Worm (Caenorhabditis elegans) whole organism, L2 larva: Measurements from ENCODE around the gene F17E9.16.

Experiments
- C34F6.9 ChIP-seq: fragments of 150-350 bp; optimal IDR thresholded peaks from 2 replicates; lab custom pipeline; 2014; ENCODE audit warnings: missing biosample characterization, missing genetic modification characterization
- F13H6.1 ChIP-seq: sonication (generic microtip); optimal IDR thresholded peaks from 2 replicates; lab custom pipeline; 2016; ENCODE audit warnings: missing genetic modification characterization, missing compliant biosample characterization
- R02D3.7 ChIP-seq: fragments of 150-350 bp; optimal IDR thresholded peaks from 2 replicates; lab custom pipeline; 2014; ENCODE audit warnings: missing biosample characterization, missing genetic modification characterization
- Y55F3AM.14 ChIP-seq: fragments of 200-800 bp; sonication (Bioruptor generic); optimal IDR thresholded peaks from 2 replicates; lab custom pipeline; 2018; ENCODE audit warnings: mild to moderate bottlenecking, missing genetic modification characterization, missing compliant biosample characterization
- aly-2 ChIP-seq: fragments of 150-350 bp; optimal IDR thresholded peaks from 2 replicates; lab custom pipeline; 2014; ENCODE audit warnings: missing biosample characterization, missing genetic modification characterization
- blmp-1 ChIP-seq: sonication (generic microtip); optimal IDR thresholded peaks from 2 replicates; lab custom pipeline; 2017; ENCODE audit warnings: missing genetic modification characterization, mild to moderate bottlenecking, missing compliant biosample characterization, antibody characterized with exemption, moderate library complexity; ENCODE audit not compliant: insufficient read depth
- ceh-16 ChIP-seq: fragments of 150-350 bp; optimal IDR thresholded peaks from 2 replicates; lab custom pipeline; 2014; ENCODE audit warnings: missing biosample characterization, missing genetic modification characterization
- elt-3 ChIP-seq: sonication (generic microtip); optimal IDR thresholded peaks from 2 replicates; lab custom pipeline; 2017; ENCODE audit warnings: missing biosample characterization, missing genetic modification characterization
- fos-1 ChIP-seq: fragments of 150-350 bp; optimal IDR thresholded peaks from 2 replicates; lab custom pipeline; 2014; ENCODE audit warnings: missing biosample characterization, missing genetic modification characterization
- gmeb-1 ChIP-seq: fragments of 150-350 bp; optimal IDR thresholded peaks from 2 replicates; lab custom pipeline; 2014; ENCODE audit warnings: missing biosample characterization, missing genetic modification characterization
- lin-11 ChIP-seq: fragments of 150-350 bp; sonication (generic microtip); optimal IDR thresholded peaks from 2 replicates; lab custom pipeline; 2014; ENCODE audit warnings: missing biosample characterization, missing genetic modification characterization, inconsistent platforms, mixed read lengths
- lin-13 ChIP-seq: fragments of 150-350 bp; optimal IDR thresholded peaks from 2 replicates; lab custom pipeline; 2014; ENCODE audit warnings: missing biosample characterization, missing genetic modification reagents, missing genetic modification characterization
- lin-39 ChIP-seq: fragments of 150-350 bp; optimal IDR thresholded peaks from 2 replicates; lab custom pipeline; 2014; ENCODE audit warnings: missing biosample characterization, missing genetic modification reagents, missing genetic modification characterization
- mab-5 ChIP-seq: fragments of 150-350 bp; optimal IDR thresholded peaks from 2 replicates; lab custom pipeline; 2014; ENCODE audit warnings: missing biosample characterization, missing genetic modification characterization
- mbf-1 ChIP-seq: sonication (generic microtip); optimal IDR thresholded peaks from 2 replicates; lab custom pipeline; 2017; ENCODE audit warnings: missing biosample characterization, missing genetic modification characterization
- mdl-1 ChIP-seq, 2 experiments: fragments of 150-350 bp in 1 of 2; sonication (generic microtip) in 1 of 2; optimal IDR thresholded peaks; 2 replicates each; lab custom pipeline; 2017; ENCODE audit warnings: missing biosample characterization in 2 of 2, missing genetic modification characterization in 2 of 2
- nhr-10 ChIP-seq: sonication (generic microtip); optimal IDR thresholded peaks from 2 replicates; lab custom pipeline; 2017; ENCODE audit warnings: missing biosample characterization, missing genetic modification characterization
- nhr-11 ChIP-seq: fragments of 150-350 bp; optimal IDR thresholded peaks from 2 replicates; lab custom pipeline; 2014; ENCODE audit warnings: missing biosample characterization, missing genetic modification characterization
- nhr-12 ChIP-seq: fragments of 150-350 bp; optimal IDR thresholded peaks from 2 replicates; lab custom pipeline; 2014; ENCODE audit warnings: missing biosample characterization, missing genetic modification characterization
- nhr-129 ChIP-seq: fragments of 150-350 bp; optimal IDR thresholded peaks from 2 replicates; lab custom pipeline; 2014; ENCODE audit warnings: missing biosample characterization, missing genetic modification characterization
- nhr-21 ChIP-seq: fragments of 150-350 bp; optimal IDR thresholded peaks from 2 replicates; lab custom pipeline; 2014; ENCODE audit warnings: missing biosample characterization, missing genetic modification characterization
- nhr-237 ChIP-seq: fragments of 150-350 bp; optimal IDR thresholded peaks from 2 replicates; lab custom pipeline; 2014; ENCODE audit warnings: missing biosample characterization, missing genetic modification characterization
- nhr-25 ChIP-seq: fragments of 150-350 bp; sonication (generic microtip); optimal IDR thresholded peaks from 3 replicates; lab custom pipeline; 2014; ENCODE audit warnings: missing biosample characterization, missing genetic modification characterization
- nhr-6 ChIP-seq: fragments of 150-350 bp; optimal IDR thresholded peaks from 2 replicates; lab custom pipeline; 2014; ENCODE audit warnings: missing biosample characterization, missing genetic modification characterization
- peb-1 ChIP-seq: fragments of 150-350 bp; optimal IDR thresholded peaks from 2 replicates; lab custom pipeline; 2014; ENCODE audit warnings: missing biosample characterization, missing genetic modification characterization
- sem-4 ChIP-seq: fragments of 150-350 bp; optimal IDR thresholded peaks from 2 replicates; lab custom pipeline; 2014; ENCODE audit warnings: missing biosample characterization, missing genetic modification reagents, missing genetic modification characterization
- skn-1 ChIP-seq: sonication (generic microtip); optimal IDR thresholded peaks from 2 replicates; lab custom pipeline; 2017; ENCODE audit warnings: missing biosample characterization, missing genetic modification characterization
- sma-3 ChIP-seq: sonication (generic microtip); optimal IDR thresholded peaks from 2 replicates; lab custom pipeline; 2016; ENCODE audit warnings: missing genetic modification reagents, missing genetic modification characterization, missing compliant biosample characterization
- sma-9 ChIP-seq, 2 experiments: fragments of 150-350 bp in 1 of 2; sonication (generic microtip) in 1 of 2; optimal IDR thresholded peaks; 2 replicates each; lab custom pipeline; 2014 to 2016; ENCODE audit warnings: missing genetic modification characterization in 2 of 2, mild to moderate bottlenecking in 1 of 2, missing biosample characterization in 1 of 2, missing compliant biosample characterization in 1 of 2, missing genetic modification reagents in 1 of 2, moderate library complexity in 1 of 2
- snpc-4 ChIP-seq: fragments of 150-350 bp; optimal IDR thresholded peaks from 2 replicates; lab custom pipeline; 2014; ENCODE audit warnings: missing biosample characterization, missing genetic modification characterization
- unc-55 ChIP-seq: fragments of 150-350 bp; sonication (generic microtip); optimal IDR thresholded peaks from 3 replicates; lab custom pipeline; 2014; ENCODE audit warnings: missing biosample characterization, missing genetic modification reagents, missing genetic modification characterization
- unc-62 ChIP-seq: fragments of 150-350 bp; optimal IDR thresholded peaks from 2 replicates; lab custom pipeline; 2014; ENCODE audit warnings: missing biosample characterization, missing genetic modification reagents, missing genetic modification characterization
- zag-1 ChIP-seq: fragments of 150-350 bp; optimal IDR thresholded peaks from 2 replicates; lab custom pipeline; 2014; ENCODE audit warnings: missing biosample characterization, missing genetic modification characterization
- ztf-1 ChIP-seq: fragments of 200-800 bp; sonication (Bioruptor generic); conservative IDR thresholded peaks from 2 replicates; pipeline ENCODE4 v1.3.6; 2022; ENCODE audit warnings: missing genetic modification characterization, missing compliant biosample characterization
- ztf-11 ChIP-seq: sonication (generic microtip); optimal IDR thresholded peaks from 2 replicates; lab custom pipeline; 2017; ENCODE audit warnings: missing biosample characterization, missing genetic modification characterization
- ztf-4 ChIP-seq: fragments of 150-350 bp; optimal IDR thresholded peaks from 2 replicates; lab custom pipeline; 2014; ENCODE audit warnings: missing biosample characterization, missing genetic modification characterization

Gene F17E9.16

ce11 chrIV:8333954-8333987, 18.4 kb upstream of the F17E9.16 start, which contains the start of gene his-31:
TSS of gene his-31 (minus strand) at chrIV:8333983.
- TF ChIP-seq blmp-1 (tag; lab: Kevin White, UChicago) (no peak), nhr-21 (no peak)

ce11 chrIV:8333988-8334863, 17.9 kb upstream of the F17E9.16 start, which contains the start of gene his-32:
TSS of gene his-32 (plus strand) at chrIV:8334305.
- TF ChIP-seq lin-11 (tag; lab: Kevin White, UChicago) (no peak), nhr-10 (tag; lab: Kevin White, UChicago) (no peak), sma-9 (GFP tag; optimal IDR thresholded peaks at IDR 0.05; lab: Kevin White, UChicago) (peak; percentile 5), sma-9 (tag; optimal IDR thresholded peaks at IDR 0.05; lab: Kevin White, UChicago) (no peak), C34F6.9 (tag; lab: Kevin White, UChicago) (peak; percentile 30), sem-4 (tag; lab: Kevin White, UChicago) (peak; percentile 75), mbf-1 (tag; lab: Kevin White, UChicago) (no peak), sma-3 (peak; percentile 55), nhr-25 (tag; lab: Kevin White, UChicago) (peak; percentile 95), nhr-21 (peak; percentile 37), aly-2 (tag; lab: Kevin White, UChicago) (no peak), R02D3.7 (no peak), unc-55 (GFP tag; lab: Kevin White, UChicago) (no peak), nhr-6 (peak; percentile 80), unc-62 (no peak), fos-1 (tag; lab: Kevin White, UChicago) (peak; percentile 21), ceh-16 (tag; lab: Kevin White, UChicago) (peak; percentile 97), elt-3 (no peak), skn-1 (no peak), gmeb-1 (tag; lab: Kevin White, UChicago) (no peak), nhr-129 (tag; lab: Kevin White, UChicago) (peak; percentile 68), mab-5 (tag; lab: Kevin White, UChicago) (peak; percentile 66), lin-13 (peak; percentile 67)
- TF ChIP-seq, all 48 proteins: peak for 12

- TF ChIP-seq R02D3.7, result no peak
- no peak for TF ChIP-seq nhr-12 (tag; lab: Kevin White, UChicago)
- TF ChIP-seq unc-62, result no peak
- TF ChIP-seq zag-1 (tag; lab: Kevin White, UChicago), result no peak
- TF ChIP-seq nhr-21, result no peak
- no peak for TF ChIP-seq peb-1 (tag; lab: Kevin White, UChicago)
- TF ChIP-seq nhr-25 (tag; lab: Kevin White, UChicago), result no peak
- TF ChIP-seq mbf-1 (tag; lab: Kevin White, UChicago), result no peak
- no peak for TF ChIP-seq fos-1 (tag; lab: Kevin White, UChicago)
- no peak for TF ChIP-seq sem-4 (tag; lab: Kevin White, UChicago)
- TF ChIP-seq nhr-237 (tag; lab: Kevin White, UChicago), result no peak
- TF ChIP-seq ceh-16 (tag; lab: Kevin White, UChicago), result no peak
- no peak for TF ChIP-seq mab-5 (tag; lab: Kevin White, UChicago)
- TF ChIP-seq, all 48 proteins: peak for 0
These were observed 12.5 kb upstream of the F17E9.16 start, which contains the start of gene lgc-6 for ce11 chrIV:8339636-8340035. TSS of gene lgc-6 (plus strand) at chrIV:8339936.

- TF ChIP-seq skn-1 (no peak), F13H6.1 (tag; lab: Kevin White, UChicago) (no peak), nhr-10 (tag; lab: Kevin White, UChicago) (no peak), unc-62 (no peak), fos-1 (tag; lab: Kevin White, UChicago) (no peak), C34F6.9 (tag; lab: Kevin White, UChicago) (no peak), snpc-4 (tag; lab: Kevin White, UChicago) (no peak), nhr-25 (tag; lab: Kevin White, UChicago) (no peak), Y55F3AM.14 (GFP tag; lab: Kevin White, UChicago) (no peak), ztf-4 (tag; lab: Kevin White, UChicago) (no peak), sma-9 (GFP tag; optimal IDR thresholded peaks at IDR 0.05; lab: Kevin White, UChicago) (no peak), sma-9 (tag; optimal IDR thresholded peaks at IDR 0.05; lab: Kevin White, UChicago) (no peak), ztf-11 (tag; lab: Kevin White, UChicago) (no peak), aly-2 (tag; lab: Kevin White, UChicago) (no peak), lin-39 (tag; lab: Kevin White, UChicago) (no peak), mdl-1 (tag; optimal IDR thresholded peaks at IDR 0.05; lab: Kevin White, UChicago) (no peak), ztf-1 (no peak), mbf-1 (tag; lab: Kevin White, UChicago) (no peak), nhr-237 (tag; lab: Kevin White, UChicago) (no peak), nhr-11 (tag; lab: Kevin White, UChicago) (no peak), ceh-16 (tag; lab: Kevin White, UChicago) (no peak)
These were observed 9.8 kb upstream of the F17E9.16 start, which contains the start of gene lgc-5 for ce11 chrIV:8342385-8342784. TSS of gene lgc-5 (plus strand) at chrIV:8342685.
